Worm (Caenorhabditis elegans) whole organism, L4 larva: ENCODE data around the gene K02G10.5.

Experiments
- T26A8.4 ChIP-seq: fragments of 200-800 bp; sonication (Bioruptor generic); IDR thresholded peaks from 2 replicates; pipeline ENCODE4 v1.3.6; 2022; ENCODE audit warnings: missing genetic modification characterization, missing compliant biosample characterization
- Y75B8A.6 ChIP-seq: fragments of 200-800 bp; sonication (Bioruptor generic); IDR thresholded peaks from 2 replicates; pipeline ENCODE4 v1.3.6; 2022; ENCODE audit warnings: missing genetic modification reagents, missing genetic modification characterization, missing compliant biosample characterization
- ZK337.2 ChIP-seq: fragments of 200-800 bp; sonication (Bioruptor generic); IDR thresholded peaks from 2 replicates; pipeline ENCODE4 v1.3.6; 2022; ENCODE audit warnings: missing genetic modification reagents, missing genetic modification characterization, missing compliant biosample characterization
- attf-4 ChIP-seq: sonication (generic microtip); optimal IDR thresholded peaks from 3 replicates; lab custom pipeline; 2017; ENCODE audit warnings: missing biosample characterization, missing genetic modification characterization
- ceh-32 ChIP-seq: sonication (generic microtip); optimal IDR thresholded peaks from 2 replicates; lab custom pipeline; 2016; ENCODE audit warnings: mild to moderate bottlenecking, missing genetic modification characterization, missing compliant biosample characterization; ENCODE audit not compliant: poor library complexity
- ctbp-1 ChIP-seq: fragments of 200-800 bp; sonication (Bioruptor generic); IDR thresholded peaks from 2 replicates; pipeline ENCODE4 v1.3.6; 2022; ENCODE audit warnings: missing genetic modification reagents, missing genetic modification characterization, missing compliant biosample characterization
- daf-12 ChIP-seq: fragments of 150-350 bp; optimal IDR thresholded peaks from 2 replicates; lab custom pipeline; 2014; ENCODE audit warnings: missing biosample characterization, missing genetic modification reagents, missing genetic modification characterization
- duxl-1 ChIP-seq: sonication (generic microtip); optimal IDR thresholded peaks from 2 replicates; lab custom pipeline; 2016; ENCODE audit warnings: mild to moderate bottlenecking, missing genetic modification characterization, moderate library complexity, missing compliant biosample characterization; ENCODE audit not compliant: poor library complexity
- hif-1 ChIP-seq, 2 experiments: sonication (generic microtip); optimal IDR thresholded peaks; 2 replicates each; lab custom pipeline; 2016 to 2017; ENCODE audit warnings: missing compliant biosample characterization in 2 of 2, missing genetic modification characterization in 2 of 2, missing genetic modification reagents in 2 of 2, missing genotype in 2 of 2, mild to moderate bottlenecking in 1 of 2
- hlh-11 ChIP-seq: fragments of 200-800 bp; sonication (Bioruptor generic); optimal IDR thresholded peaks from 2 replicates; lab custom pipeline; 2018; ENCODE audit warnings: mild to moderate bottlenecking, missing genetic modification characterization, missing compliant biosample characterization
- jun-1 ChIP-seq: fragments of 150-350 bp; optimal IDR thresholded peaks from 2 replicates; lab custom pipeline; 2014; ENCODE audit warnings: missing biosample characterization, missing genetic modification reagents, missing genetic modification characterization
- lin-13 ChIP-seq: fragments of 150-350 bp; optimal IDR thresholded peaks from 2 replicates; lab custom pipeline; 2014; ENCODE audit warnings: missing biosample characterization, missing genetic modification reagents, missing genetic modification characterization
- lin-39 ChIP-seq: fragments of 150-350 bp; optimal IDR thresholded peaks from 2 replicates; lab custom pipeline; 2014; ENCODE audit warnings: missing biosample characterization, missing genetic modification reagents, missing genetic modification characterization
- lir-3 ChIP-seq: sonication (generic microtip); optimal IDR thresholded peaks from 2 replicates; lab custom pipeline; 2016; ENCODE audit warnings: mild to moderate bottlenecking, missing genetic modification characterization, missing compliant biosample characterization
- nhr-237 ChIP-seq: sonication (generic microtip); optimal IDR thresholded peaks from 2 replicates; lab custom pipeline; 2017; ENCODE audit warnings: missing biosample characterization, missing genetic modification characterization
- nhr-48 ChIP-seq: sonication (generic microtip); optimal IDR thresholded peaks from 2 replicates; lab custom pipeline; 2016; ENCODE audit warnings: mild to moderate bottlenecking, missing genetic modification characterization, missing compliant biosample characterization
- pha-4 ChIP-seq, 2 experiments: fragments of 150-350 bp in 1 of 2; fragments of 200-800 bp in 1 of 2; sonication (Bioruptor generic) in 1 of 2; IDR thresholded peaks in 1 of 2; optimal IDR thresholded peaks in 1 of 2; 2 replicates each; pipeline versions ENCODE4 v1.3.6 to Lab custom; 2014 to 2022; ENCODE audit warnings: missing genetic modification characterization in 2 of 2, missing genetic modification reagents in 2 of 2, missing biosample characterization in 1 of 2, missing compliant biosample characterization in 1 of 2
- php-3 ChIP-seq: fragments of 200-800 bp; sonication (Bioruptor generic); IDR thresholded peaks from 2 replicates; pipeline ENCODE4 v1.3.6; 2022; ENCODE audit warnings: missing genetic modification reagents, missing genetic modification characterization, missing compliant biosample characterization
- skn-1 ChIP-seq: fragments of 150-350 bp; optimal IDR thresholded peaks from 2 replicates; lab custom pipeline; 2014; ENCODE audit warnings: missing biosample characterization, missing genetic modification characterization
- tag-97 ChIP-seq: fragments of 200-800 bp; sonication (Bioruptor generic); IDR thresholded peaks from 2 replicates; pipeline ENCODE4 v1.3.6; 2022; ENCODE audit warnings: missing genetic modification characterization, missing compliant biosample characterization
- unc-62 ChIP-seq, 3 experiments: fragments of 150-350 bp in 1 of 3; sonication (generic microtip); optimal IDR thresholded peaks in 2 of 3; peaks in 1 of 3; 1 replicate in 1 of 3; 2 replicates in 2 of 3; lab custom pipeline; 2014 to 2017; ENCODE audit warnings: missing biosample characterization in 3 of 3, missing genetic modification characterization in 3 of 3, missing genetic modification reagents in 3 of 3, missing genotype in 1 of 3
- zip-11 ChIP-seq: fragments of 200-800 bp; sonication (Bioruptor generic); IDR thresholded peaks from 2 replicates; pipeline ENCODE4 v1.3.6; 2022; ENCODE audit warnings: missing genetic modification characterization, missing compliant biosample characterization

Gene K02G10.5

ce11 chrX:4651428-4651827 is 39.6 kb downstream of the K02G10.5 start:
- TF ChIP-seq lin-13 (GFP tag; lab: Kevin White, UChicago) (no peak), pha-4 (GFP tag; IDR thresholded peaks at IDR 0.05; lab: Robert Waterston, UW) (no peak), pha-4 (tag; optimal IDR thresholded peaks at IDR 0.05; lab: Kevin White, UChicago) (no peak), unc-62 (GFP tag; optimal IDR thresholded peaks at IDR 0.05 in 1 of 2; lab: Kevin White, UChicago) (peak in 1 of 2 experiments; percentile 85), unc-62 (tag; optimal IDR thresholded peaks at IDR 0.05; lab: Kevin White, UChicago) (no peak), daf-12 (no peak)

DNA sequence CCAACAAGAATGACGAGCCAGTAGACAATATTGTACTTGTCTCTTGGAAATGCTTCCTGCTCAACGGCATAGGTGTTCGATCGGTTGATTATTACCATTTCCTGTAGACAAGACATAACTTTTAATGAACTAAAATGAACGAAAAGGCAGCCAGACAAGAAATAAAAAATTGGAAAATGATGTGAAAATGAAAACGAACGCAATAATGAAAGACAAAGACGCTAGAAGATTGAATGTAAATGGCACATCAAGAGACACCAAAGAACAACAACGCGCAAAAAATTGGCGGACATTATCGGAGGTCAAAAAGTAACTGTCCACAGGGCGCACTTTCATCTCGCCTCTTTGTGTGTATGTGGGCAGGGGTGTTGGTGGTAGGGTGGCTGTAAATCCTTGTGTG is 41.9 kb downstream of the K02G10.5 start, which contains the start of gene ent-5:
TSS of gene ent-5 (minus strand) at position 101 of the 400 bp plus-strand sequence.
- TF ChIP-seq hlh-11 (no peak), php-3 (no peak), hif-1 (tag; optimal IDR thresholded peaks at IDR 0.05; lab: Kevin White, UChicago) (no peak), nhr-48 (tag; lab: Kevin White, UChicago) (no peak), daf-12 (no peak), tag-97 (GFP tag; lab: Robert Waterston, UW) (no peak), nhr-237 (tag; lab: Kevin White, UChicago) (no peak), Y75B8A.6 (GFP tag; lab: Robert Waterston, UW) (no peak), lin-39 (no peak), skn-1 (tag; lab: Kevin White, UChicago) (no peak), lir-3 (tag; lab: Kevin White, UChicago) (no peak), duxl-1 (tag; lab: Kevin White, UChicago) (no peak), jun-1 (tag; lab: Kevin White, UChicago) (no peak), ctbp-1 (GFP tag; lab: Robert Waterston, UW) (no peak), zip-11 (GFP tag; lab: Robert Waterston, UW) (no peak), ceh-32 (tag; lab: Kevin White, UChicago) (no peak), T26A8.4 (GFP tag; lab: Robert Waterston, UW) (no peak)
- TF ChIP-seq, all 104 proteins: peak for 0

ce11 chrX:4647104-4647503 is 43.9 kb downstream of the K02G10.5 start, which contains the start of gene C46C11.4:
TSS of gene C46C11.4 (minus strand) at chrX:4647204.
- TF ChIP-seq ZK337.2 (no peak), attf-4 (no peak)
